Fruit fly (Drosophila melanogaster): ENCODE results near the gene eEF1gamma.

eEF1gamma gene

DNA sequence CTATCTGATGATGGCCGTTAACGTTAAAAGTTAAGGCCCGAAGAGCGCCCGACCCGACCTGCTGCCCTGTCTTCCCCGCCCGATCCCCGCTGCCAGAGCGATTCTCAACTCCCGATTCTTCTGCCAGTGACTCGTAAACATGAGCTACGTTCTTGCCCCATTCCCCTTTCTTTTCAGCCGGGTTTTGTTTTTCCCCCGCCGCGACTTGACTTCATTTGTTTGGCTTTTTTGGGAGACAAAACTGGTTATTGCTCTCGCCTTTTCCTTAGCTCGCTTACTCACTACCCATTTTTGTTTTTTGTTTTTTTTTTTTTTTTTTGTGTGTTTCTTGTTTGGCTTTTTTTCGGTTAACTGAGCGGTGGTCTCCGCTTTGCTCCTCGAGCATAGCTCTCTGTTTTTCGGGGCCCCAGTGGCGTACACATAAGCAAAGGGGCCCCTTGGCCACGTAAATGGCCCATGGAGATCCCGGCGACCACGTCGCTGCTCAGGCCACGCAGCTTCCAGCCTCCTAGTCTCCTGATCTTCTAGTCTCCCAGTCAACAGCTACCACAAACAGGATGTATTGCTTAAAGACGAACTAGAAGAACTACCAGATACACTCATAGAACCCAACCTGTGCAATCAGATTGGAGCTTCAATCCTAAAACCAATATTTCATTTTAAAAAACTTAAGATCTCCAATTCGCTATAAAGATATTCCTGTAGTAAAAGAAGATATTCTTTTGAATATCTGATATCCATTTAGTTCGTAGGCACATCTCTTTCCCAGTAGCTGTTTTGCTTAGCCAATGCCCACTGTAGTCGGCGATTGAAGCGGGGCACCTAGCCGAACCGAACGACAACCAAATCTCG, 9.2 kb upstream of the eEF1gamma start:
- no peak for TF ChIP-seq CG17801 (GFP tag; optimal IDR thresholded peaks at IDR 0.05; ENCODE audit: partially characterized antibody)

DNA sequence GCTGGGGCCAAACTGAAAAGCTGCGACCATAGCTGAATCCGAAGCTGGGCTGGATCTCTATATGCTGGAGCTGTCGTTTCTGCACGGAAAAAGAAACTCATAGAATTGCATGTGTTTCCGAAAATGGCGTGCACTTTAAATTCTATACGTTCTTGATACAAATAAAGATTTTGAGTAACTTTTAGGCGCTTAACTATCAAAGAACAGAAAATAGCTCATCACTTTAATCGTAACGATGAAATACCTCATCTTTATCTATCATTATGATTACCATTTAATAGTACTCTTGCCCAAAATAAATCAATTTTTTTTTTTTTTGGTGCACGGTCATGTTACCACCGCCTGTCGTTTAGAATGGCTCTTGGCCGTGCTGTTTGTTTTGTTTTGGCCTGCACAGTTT, 8.3 kb upstream of the eEF1gamma start:
- no peak for TF ChIP-seq CG17801 (GFP tag; optimal IDR thresholded peaks at IDR 0.05; ENCODE audit: partially characterized antibody)

DNA sequence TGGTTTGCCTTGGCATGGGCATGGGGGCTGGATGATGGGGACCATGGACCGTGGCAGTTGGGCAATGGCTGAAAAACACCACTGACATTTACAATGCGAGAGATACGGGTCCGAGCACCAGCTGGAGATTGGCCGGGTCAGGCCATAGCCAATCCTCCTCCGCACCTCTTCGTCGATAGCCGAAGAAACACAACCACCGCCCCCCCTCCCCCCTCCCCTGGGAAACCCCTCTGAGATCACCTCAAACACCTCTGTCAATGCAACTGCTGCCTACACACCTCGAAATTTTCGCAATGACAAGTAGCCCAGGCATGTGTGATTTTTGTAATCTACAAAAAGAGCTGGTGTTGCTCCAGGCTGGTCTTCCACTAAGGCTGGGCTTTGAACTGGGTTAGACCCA, 7.4 kb upstream of the eEF1gamma start:
- TF ChIP-seq CG17801 (GFP tag; optimal IDR thresholded peaks at IDR 0.05; ENCODE audit: partially characterized antibody), result no peak

DNA sequence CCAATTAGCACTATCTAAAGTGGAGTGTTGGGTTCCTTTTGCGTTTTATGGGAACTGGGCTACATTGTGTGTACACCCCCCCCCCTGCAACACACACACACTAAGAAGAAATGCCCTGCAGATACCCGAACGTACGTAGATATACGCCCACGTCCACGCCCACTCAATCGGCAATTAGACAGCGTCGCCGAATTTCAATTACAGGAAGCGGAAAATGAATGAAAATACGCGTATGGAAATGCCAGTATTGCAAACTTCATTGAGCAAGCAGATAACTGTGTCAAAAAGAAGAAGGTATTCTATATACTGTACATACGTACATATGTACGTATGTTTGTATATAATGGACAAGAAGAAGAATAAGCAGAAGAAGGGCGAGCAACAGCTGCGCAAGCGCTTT, 6.6 kb upstream of the eEF1gamma start:
- TF ChIP-seq CG17801 (GFP tag; optimal IDR thresholded peaks at IDR 0.05; ENCODE audit: partially characterized antibody), result no peak

DNA sequence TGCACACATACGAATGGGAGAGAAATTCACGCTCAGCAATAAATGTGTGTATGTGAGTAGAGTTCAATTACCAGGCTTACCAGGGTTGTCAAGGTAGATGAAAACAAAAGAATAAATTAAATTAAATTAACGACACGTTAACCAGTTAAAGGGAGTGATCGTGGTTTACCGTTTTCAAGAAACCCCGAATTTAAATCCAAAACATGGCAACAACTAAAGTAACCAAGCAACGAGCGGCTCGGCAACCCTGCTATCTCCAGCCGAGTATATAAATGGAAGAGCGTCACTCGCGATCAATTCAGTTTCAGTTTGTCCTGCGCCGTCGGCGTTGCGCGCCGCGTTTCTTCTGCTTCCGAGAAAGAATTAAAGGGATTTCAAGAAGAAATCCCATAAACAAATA, 5.7 kb upstream of the eEF1gamma start:
- TF ChIP-seq CG17801 (GFP tag; optimal IDR thresholded peaks at IDR 0.05; ENCODE audit: partially characterized antibody), result peak; percentile 100

DNA sequence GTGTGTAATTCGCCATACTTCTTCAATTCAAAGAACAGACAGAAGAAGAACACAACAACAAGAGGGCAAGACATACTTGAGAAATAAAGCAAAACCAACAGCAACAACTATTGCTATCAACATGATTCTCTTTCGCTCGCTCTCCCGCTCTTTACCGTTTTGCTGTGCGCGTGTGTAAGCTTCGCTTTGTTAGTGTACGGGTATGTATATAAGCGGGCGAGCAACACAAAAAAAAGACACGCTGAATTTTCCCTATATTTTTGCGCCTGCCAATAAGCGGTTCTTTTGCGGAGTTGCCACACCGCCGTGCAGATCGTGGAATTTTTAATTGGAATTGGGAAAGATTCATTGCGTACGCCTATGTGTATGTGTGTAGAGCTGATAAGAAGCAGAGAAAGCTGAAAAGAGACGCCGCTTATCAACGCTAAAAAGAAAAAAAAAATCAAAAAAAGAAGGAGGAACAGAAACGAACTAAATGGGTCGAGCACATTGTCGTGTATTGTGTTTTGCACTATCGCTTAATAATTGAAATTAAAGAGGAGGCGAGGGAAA, 4.9 kb upstream of the eEF1gamma start:
- TF ChIP-seq CG17801 (GFP tag; optimal IDR thresholded peaks at IDR 0.05; ENCODE audit: partially characterized antibody), result peak; percentile 77

DNA sequence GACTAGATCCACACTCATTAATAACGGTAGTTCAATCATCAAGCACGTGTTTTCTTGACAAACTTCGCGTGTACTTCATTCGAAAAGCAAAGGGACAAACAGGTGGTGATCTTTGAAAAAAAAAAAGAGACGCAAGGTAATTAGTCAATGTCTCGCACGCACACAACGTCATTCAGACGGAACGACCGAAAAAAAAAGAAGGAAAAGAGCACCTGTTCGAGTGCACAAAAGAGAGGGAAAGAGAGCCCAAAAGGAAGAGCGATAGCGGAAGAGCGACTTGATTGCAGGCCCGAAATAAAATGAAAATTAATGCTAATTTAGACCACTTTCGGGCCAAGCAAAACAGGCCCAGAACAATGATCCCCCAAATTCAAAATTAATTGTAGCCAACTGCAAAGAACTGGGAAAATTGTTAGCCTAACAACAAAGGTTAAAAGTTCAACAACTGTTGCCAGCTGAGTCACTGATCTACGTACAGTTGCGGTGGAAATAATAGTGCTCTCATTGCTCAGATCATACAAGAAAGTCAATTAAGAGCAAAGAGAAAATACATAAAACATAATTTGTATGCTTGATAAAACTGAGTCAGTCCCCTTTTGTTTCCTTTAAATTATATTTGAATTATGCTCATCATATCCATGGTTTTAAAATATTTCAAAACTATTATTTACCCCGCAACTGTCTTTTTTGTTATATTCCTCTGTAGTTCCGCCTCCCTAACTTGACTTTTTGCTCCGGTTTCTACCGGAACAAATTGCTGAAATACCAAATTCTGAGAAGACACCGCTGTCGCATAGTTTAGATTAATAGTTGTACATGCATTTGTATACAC, 4.1 kb upstream of the eEF1gamma start:
- no peak for TF ChIP-seq CG17801 (GFP tag; optimal IDR thresholded peaks at IDR 0.05; ENCODE audit: partially characterized antibody)

DNA sequence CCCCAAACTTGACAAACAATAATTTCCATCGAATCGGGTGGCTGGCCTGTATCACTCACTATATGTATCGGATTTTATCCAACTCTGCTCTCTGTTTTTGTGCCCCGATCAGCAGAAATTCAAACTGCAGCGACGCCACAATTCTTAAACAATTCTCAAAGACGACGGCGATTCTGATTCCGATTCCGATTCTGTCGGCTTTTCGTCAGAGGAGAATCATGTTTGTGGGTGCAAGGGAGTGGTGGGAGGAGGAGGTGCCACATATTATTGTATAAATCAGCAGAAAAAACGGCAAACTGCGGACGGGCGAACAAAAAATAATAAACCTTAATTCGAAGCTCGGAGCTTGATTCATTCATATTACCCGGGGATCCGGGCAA, 3.5 kb upstream of the eEF1gamma start:
- TF ChIP-seq CG17801 (GFP tag; optimal IDR thresholded peaks at IDR 0.05; ENCODE audit: partially characterized antibody), result no peak

DNA sequence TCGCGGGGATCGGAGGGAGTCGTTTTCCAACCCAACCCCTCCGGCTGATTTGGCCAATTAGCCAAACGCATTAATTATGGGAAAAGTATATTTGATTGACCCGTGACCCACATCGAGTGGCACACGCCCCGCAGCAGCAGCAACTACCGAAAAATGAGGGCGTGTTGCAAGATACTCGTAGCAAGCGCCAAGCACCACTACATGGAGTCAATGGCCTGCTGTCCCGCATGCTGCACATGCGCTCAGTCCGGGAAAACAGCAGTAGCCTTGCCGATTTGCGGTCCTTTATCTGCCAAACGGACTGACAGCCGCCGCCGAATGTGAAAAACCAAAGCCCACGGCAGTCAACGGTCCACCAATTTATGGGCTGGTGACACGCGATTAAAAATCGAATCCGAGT, 2.7 kb upstream of the eEF1gamma start:
- TF ChIP-seq CG17801 (GFP tag; optimal IDR thresholded peaks at IDR 0.05; ENCODE audit: partially characterized antibody), result no peak

DNA sequence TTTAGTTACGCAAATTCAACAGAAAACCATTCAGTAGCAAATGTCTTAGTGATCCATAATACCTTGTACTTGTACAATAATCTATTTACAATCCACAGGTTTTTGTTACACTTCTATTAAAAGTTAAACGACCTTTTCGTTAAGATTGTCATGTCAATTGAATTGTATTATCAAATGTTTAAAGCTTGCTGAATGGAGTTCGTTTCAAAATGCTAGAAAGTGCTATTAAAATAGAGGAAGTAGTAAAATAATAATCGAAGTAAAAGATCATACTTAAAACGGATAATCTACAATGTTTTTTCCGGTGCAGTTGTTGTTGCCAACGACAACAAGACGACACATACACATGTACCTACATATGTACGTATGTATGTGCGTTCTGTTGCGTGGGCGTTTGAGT, 2.0 kb upstream of the eEF1gamma start:
- no peak for TF ChIP-seq CG17801 (GFP tag; optimal IDR thresholded peaks at IDR 0.05; ENCODE audit: partially characterized antibody)

DNA sequence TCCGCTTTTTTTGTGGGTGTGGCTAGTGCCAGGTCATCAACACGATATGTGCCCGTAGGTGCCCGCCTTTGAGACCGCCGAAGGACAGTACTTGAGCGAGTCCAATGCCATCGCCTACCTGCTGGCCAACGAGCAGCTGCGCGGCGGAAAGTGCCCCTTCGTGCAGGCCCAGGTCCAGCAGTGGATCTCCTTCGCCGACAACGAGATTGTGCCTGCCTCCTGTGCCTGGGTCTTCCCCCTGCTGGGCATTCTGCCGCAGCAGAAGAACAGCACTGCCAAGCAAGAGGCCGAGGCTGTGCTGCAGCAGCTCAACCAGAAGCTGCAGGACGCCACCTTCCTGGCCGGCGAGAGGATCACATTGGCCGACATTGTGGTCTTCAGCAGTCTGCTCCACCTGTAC, 613 bp downstream of the eEF1gamma start:
- no peak for TF ChIP-seq CG17801 (GFP tag; optimal IDR thresholded peaks at IDR 0.05; ENCODE audit: partially characterized antibody)

DNA sequence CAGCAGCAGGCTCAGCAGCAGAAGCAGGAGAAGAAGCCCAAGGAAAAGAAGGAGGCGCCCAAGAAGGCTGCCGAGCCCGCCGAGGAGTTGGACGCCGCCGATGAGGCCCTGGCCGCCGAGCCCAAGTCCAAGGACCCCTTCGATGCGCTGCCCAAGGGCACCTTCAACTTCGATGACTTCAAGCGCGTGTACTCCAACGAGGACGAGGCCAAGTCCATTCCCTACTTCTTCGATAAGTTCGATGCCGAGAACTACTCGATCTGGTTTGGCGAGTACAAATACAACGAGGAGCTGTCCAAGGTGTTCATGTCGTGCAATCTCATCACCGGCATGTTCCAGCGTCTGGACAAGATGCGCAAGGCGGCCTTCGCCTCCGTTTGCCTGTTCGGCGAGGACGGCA, 1.2 kb downstream of the eEF1gamma start:
- no peak for TF ChIP-seq CG17801 (GFP tag; optimal IDR thresholded peaks at IDR 0.05; ENCODE audit: partially characterized antibody)

DNA sequence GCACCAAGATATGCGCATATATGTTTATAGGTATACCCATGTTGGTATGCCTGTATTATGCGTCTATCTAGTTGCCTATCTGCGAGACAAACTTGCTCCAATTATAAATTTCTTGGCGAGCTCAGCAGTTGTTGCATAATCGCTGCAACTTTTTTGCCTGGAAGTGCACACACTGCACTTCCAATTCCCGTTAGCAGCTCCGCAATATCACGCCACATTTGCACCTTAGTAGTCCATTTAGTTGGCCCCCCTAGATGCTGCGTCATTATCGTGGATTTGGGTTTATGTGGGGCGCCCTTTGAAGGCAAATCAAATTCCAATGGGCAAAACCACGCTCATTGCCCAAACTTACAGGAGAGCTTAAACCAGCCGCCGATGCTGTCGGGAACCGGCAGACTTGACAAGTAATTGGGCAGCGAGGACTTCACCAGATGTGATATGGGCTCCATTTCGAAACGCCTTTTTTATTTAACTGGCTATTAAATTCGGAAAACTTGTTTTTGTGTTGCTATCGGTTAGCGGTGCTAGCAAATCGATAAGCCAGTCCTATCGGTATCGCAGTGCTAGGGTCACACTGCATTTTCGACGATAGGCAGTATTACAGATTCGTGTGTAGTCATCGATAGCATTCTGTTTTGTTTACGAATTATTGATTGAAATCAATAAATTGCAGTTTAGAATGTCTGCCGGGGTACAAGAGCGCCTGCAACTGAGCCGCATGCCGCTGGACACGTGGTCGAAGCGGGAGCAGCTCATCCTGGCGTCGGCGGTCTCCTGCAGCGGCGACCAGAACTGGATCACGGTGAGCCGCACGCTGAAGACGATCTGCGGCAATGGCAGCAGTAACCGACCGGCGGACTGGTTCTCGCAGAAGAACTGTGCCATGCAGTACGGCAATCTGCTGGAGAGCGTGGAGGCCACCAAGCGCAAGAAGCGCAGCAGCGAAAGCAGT, 3.2 kb downstream of the eEF1gamma start, which contains the start of the genes Cisd2 and Brd8:
Gene Cisd2 (minus strand): TSS at position 538 of the 952 bp plus-strand sequence.
Gene Brd8 (plus strand): TSS at position 595 of the 952 bp plus-strand sequence.
- peak; percentile 64 for TF ChIP-seq CG17801 (GFP tag; optimal IDR thresholded peaks at IDR 0.05; ENCODE audit: partially characterized antibody)

DNA sequence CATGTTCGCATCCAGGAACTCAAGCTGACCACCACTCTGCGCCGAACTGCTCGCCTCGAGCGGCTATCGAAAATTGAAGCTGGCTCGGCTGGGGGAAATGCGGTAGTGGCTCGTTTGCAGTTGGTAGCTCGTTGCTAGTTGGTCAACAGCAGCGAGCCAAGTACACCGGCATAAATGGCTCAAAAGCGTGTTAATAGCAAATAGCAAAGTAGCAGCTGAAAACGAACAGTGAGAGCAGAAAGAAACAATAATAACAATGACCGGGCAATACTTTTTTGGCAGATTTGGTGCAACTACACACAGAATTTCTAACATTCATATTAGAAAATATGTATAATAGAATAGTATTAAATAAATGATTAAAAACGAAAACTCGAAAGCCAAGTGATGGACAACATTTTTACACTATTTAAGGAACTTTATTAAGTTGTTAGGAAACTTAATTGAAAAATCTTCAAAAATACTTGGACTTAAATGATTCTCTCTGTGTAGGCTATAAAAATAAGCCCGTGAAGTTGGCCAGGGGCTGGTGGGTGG, 7.8 kb downstream of the eEF1gamma start, which contains the start of gene CG14507:
Gene CG14507 (minus strand): TSS at position 51 of the 537 bp plus-strand sequence.
- no peak for TF ChIP-seq CG17801 (GFP tag; optimal IDR thresholded peaks at IDR 0.05; ENCODE audit: partially characterized antibody)

All from ovary, adult (tissue).